Fruit fly (Drosophila melanogaster) whole organism, embryonic: ENCODE data around the gene CG42558.

Experiments
- Abd-B ChIP-seq: fragments of 200-800 bp; sonication (Bioruptor generic); optimal IDR thresholded peaks from 2 replicates; lab custom pipeline; 2018; ENCODE audit warnings: missing biosample characterization, mild to moderate bottlenecking, missing genetic modification characterization, moderate library complexity
- CG11504 ChIP-seq: fragments of 200-800 bp; sonication (Bioruptor generic); optimal IDR thresholded peaks from 3 replicates; lab custom pipeline; 2019; ENCODE audit warnings: missing biosample characterization, mild to moderate bottlenecking, missing genetic modification characterization, moderate library complexity
- CG1233 ChIP-seq: fragments of 200-800 bp; sonication (Bioruptor generic); optimal IDR thresholded peaks from 4 replicates; lab custom pipeline; 2018; ENCODE audit warnings: missing biosample characterization, mild to moderate bottlenecking, missing genetic modification characterization
- CG13287 ChIP-seq: fragments of 200-800 bp; sonication (Bioruptor generic); IDR thresholded peaks from 2 replicates; pipeline ENCODE4 v1.3.6; 2022; ENCODE audit warnings: missing biosample characterization, missing genetic modification characterization; ENCODE audit not compliant: partially characterized antibody
- CG15601 ChIP-seq: fragments of 200-800 bp; sonication (Bioruptor generic); optimal IDR thresholded peaks from 3 replicates; lab custom pipeline; 2019; ENCODE audit warnings: missing biosample characterization, mild to moderate bottlenecking, missing genetic modification characterization, moderate library complexity
- CG18011 ChIP-seq: fragments of 200-800 bp; sonication (Bioruptor generic); optimal IDR thresholded peaks from 2 replicates; lab custom pipeline; 2017; ENCODE audit warnings: missing biosample characterization, missing genetic modification characterization, mild to moderate bottlenecking, moderate library complexity, missing genotype
- CG2202 ChIP-seq: fragments of 200-800 bp; sonication (Bioruptor generic); optimal IDR thresholded peaks from 2 replicates; lab custom pipeline; 2018; ENCODE audit warnings: missing biosample characterization, mild to moderate bottlenecking, missing genetic modification characterization
- CG30403 ChIP-seq: fragments of 200-800 bp; sonication (Bioruptor generic); optimal IDR thresholded peaks from 3 replicates; lab custom pipeline; 2016; ENCODE audit warnings: missing biosample characterization, missing genetic modification characterization
- CG32772 ChIP-seq: fragments of 200-800 bp; sonication (Bioruptor generic); IDR thresholded peaks from 2 replicates; pipeline ENCODE4 v1.3.6; 2022; ENCODE audit warnings: missing biosample characterization, missing genetic modification characterization
- CG6254 ChIP-seq: fragments of 200-800 bp; sonication (Bioruptor generic); optimal IDR thresholded peaks from 3 replicates; lab custom pipeline; 2017; ENCODE audit warnings: mild to moderate bottlenecking, missing biosample characterization, missing genetic modification reagents, missing genetic modification characterization
- CG6272 ChIP-seq: fragments of 200-800 bp; sonication (Bioruptor generic); IDR thresholded peaks from 2 replicates; pipeline ENCODE4 v1.3.6; 2022; ENCODE audit warnings: missing biosample characterization, missing genetic modification characterization
- CG7357 ChIP-seq: fragments of 200-800 bp; sonication (Bioruptor generic); IDR thresholded peaks from 3 replicates; pipeline ENCODE4 v1.3.6; 2022; ENCODE audit warnings: missing biosample characterization, missing genetic modification characterization
- CTCF ChIP-seq: fragments of 200-800 bp; sonication (Bioruptor generic); optimal IDR thresholded peaks from 2 replicates; lab custom pipeline; 2017; ENCODE audit warnings: missing biosample characterization, mild to moderate bottlenecking, missing genetic modification characterization, moderate library complexity
- D19B ChIP-seq: fragments of 200-800 bp; sonication (Bioruptor generic); optimal IDR thresholded peaks from 2 replicates; lab custom pipeline; 2017; ENCODE audit warnings: missing biosample characterization, mild to moderate bottlenecking, missing genetic modification characterization
- Dp ChIP-seq: fragments of 200-800 bp; sonication (Bioruptor generic); optimal IDR thresholded peaks from 2 replicates; lab custom pipeline; 2018; ENCODE audit warnings: missing biosample characterization, mild to moderate bottlenecking, missing genetic modification characterization, moderate library complexity
- E2f2 ChIP-seq: fragments of 200-800 bp; sonication (Bioruptor generic); IDR thresholded peaks from 2 replicates; pipeline ENCODE4 v1.3.6; 2022; ENCODE audit warnings: missing biosample characterization, missing genetic modification characterization
- Hsf ChIP-seq: fragments of 200-800 bp; sonication (Bioruptor generic); optimal IDR thresholded peaks from 3 replicates; lab custom pipeline; 2016; ENCODE audit warnings: missing biosample characterization, missing genetic modification characterization
- Myb ChIP-seq: fragments of 200-800 bp; sonication (Bioruptor generic); optimal IDR thresholded peaks from 2 replicates; lab custom pipeline; 2016; ENCODE audit warnings: missing biosample characterization, missing genetic modification characterization
- Neu2 ChIP-seq: fragments of 200-800 bp; sonication (Bioruptor generic); optimal IDR thresholded peaks from 3 replicates; lab custom pipeline; 2016; ENCODE audit warnings: missing biosample characterization, missing genetic modification characterization, borderline replicate concordance
- Rfx ChIP-seq: fragments of 200-800 bp; sonication (Bioruptor generic); IDR thresholded peaks from 2 replicates; pipeline ENCODE4 v1.3.6; 2022; ENCODE audit warnings: missing biosample characterization, missing genetic modification characterization
- Sin3A ChIP-seq: fragments of >200 bp; optimal IDR thresholded peaks from 2 replicates; lab custom pipeline; 2018
- al ChIP-seq: fragments of 200-800 bp; sonication (Bioruptor generic); IDR thresholded peaks from 2 replicates; pipeline ENCODE4 v1.3.6; 2022; ENCODE audit warnings: missing biosample characterization, missing genetic modification characterization
- ara ChIP-seq: fragments of 200-800 bp; sonication (Bioruptor generic); IDR thresholded peaks from 2 replicates; pipeline ENCODE4 v1.3.6; 2022; ENCODE audit warnings: missing biosample characterization, missing genetic modification characterization
- ash1 ChIP-seq: fragments of 200-800 bp; sonication (Bioruptor generic); optimal IDR thresholded peaks from 2 replicates; lab custom pipeline; 2018; ENCODE audit warnings: missing biosample characterization, mild to moderate bottlenecking, missing genetic modification characterization
- bsh ChIP-seq, 2 experiments: fragments of 200-800 bp; sonication (Bioruptor generic); optimal IDR thresholded peaks; 2 replicates each; lab custom pipeline; 2017 to 2018; ENCODE audit warnings: mild to moderate bottlenecking in 2 of 2, missing biosample characterization in 2 of 2, missing genetic modification characterization in 2 of 2, moderate library complexity in 1 of 2
- chinmo ChIP-seq: fragments of 200-800 bp; sonication (Bioruptor generic); IDR thresholded peaks from 4 replicates; pipeline ENCODE4 v1.3.6; 2022; ENCODE audit warnings: missing biosample characterization, missing genetic modification characterization; ENCODE audit not compliant: partially characterized antibody
- ci ChIP-seq: fragments of 200-800 bp; sonication (Bioruptor generic); IDR thresholded peaks from 3 replicates; pipeline ENCODE4 v1.3.6; 2022; ENCODE audit warnings: missing biosample characterization, missing genetic modification characterization
- da ChIP-seq: fragments of 200-800 bp; sonication (Bioruptor generic); optimal IDR thresholded peaks from 2 replicates; lab custom pipeline; 2016; ENCODE audit warnings: missing biosample characterization, missing genetic modification characterization
- dmrt99B ChIP-seq: fragments of 200-800 bp; sonication (Bioruptor generic); optimal IDR thresholded peaks from 2 replicates; lab custom pipeline; 2018; ENCODE audit warnings: missing biosample characterization, mild to moderate bottlenecking, missing genetic modification characterization, moderate library complexity
- ewg ChIP-seq: fragments of 200-800 bp; sonication (Bioruptor generic); optimal IDR thresholded peaks from 3 replicates; lab custom pipeline; 2017; ENCODE audit warnings: mild to moderate bottlenecking, missing biosample characterization, missing genetic modification reagents, missing genetic modification characterization
- fu2 ChIP-seq: fragments of 200-800 bp; sonication (Bioruptor generic); optimal IDR thresholded peaks from 2 replicates; lab custom pipeline; 2016; ENCODE audit warnings: missing biosample characterization, missing genetic modification characterization
- gcm2 ChIP-seq: fragments of 200-800 bp; sonication (Bioruptor generic); optimal IDR thresholded peaks from 2 replicates; lab custom pipeline; 2016; ENCODE audit warnings: missing biosample characterization, missing genetic modification characterization
- gro ChIP-seq: fragments of 200-800 bp; sonication (Bioruptor generic); optimal IDR thresholded peaks from 2 replicates; lab custom pipeline; 2016; ENCODE audit warnings: missing biosample characterization, missing genetic modification characterization
- pros ChIP-seq: fragments of 200-800 bp; sonication (Bioruptor generic); optimal IDR thresholded peaks from 3 replicates; lab custom pipeline; 2019; ENCODE audit warnings: missing biosample characterization, mild to moderate bottlenecking, missing genetic modification characterization, moderate library complexity
- pzg ChIP-seq: fragments of 200-800 bp; sonication (Bioruptor generic); optimal IDR thresholded peaks from 3 replicates; lab custom pipeline; 2018; ENCODE audit warnings: missing biosample characterization, mild to moderate bottlenecking, missing genetic modification characterization, moderate library complexity
- repo ChIP-seq: fragments of 200-800 bp; sonication (Bioruptor generic); optimal IDR thresholded peaks from 2 replicates; lab custom pipeline; 2016; ENCODE audit warnings: missing biosample characterization, missing genetic modification characterization
- salm ChIP-seq: fragments of 200-800 bp; sonication (Bioruptor generic); optimal IDR thresholded peaks from 2 replicates; lab custom pipeline; 2018; ENCODE audit warnings: missing biosample characterization, mild to moderate bottlenecking, missing genetic modification characterization
- scrt ChIP-seq: fragments of 200-800 bp; sonication (Bioruptor generic); optimal IDR thresholded peaks from 2 replicates; lab custom pipeline; 2018; ENCODE audit warnings: missing biosample characterization, mild to moderate bottlenecking, missing genetic modification characterization, moderate library complexity
- seq ChIP-seq: fragments of 200-800 bp; sonication (Bioruptor generic); IDR thresholded peaks from 2 replicates; pipeline ENCODE4 v1.3.6; 2022; ENCODE audit warnings: missing biosample characterization, missing genetic modification characterization
- usp ChIP-seq: fragments of >200 bp; optimal IDR thresholded peaks from 2 replicates; lab custom pipeline; 2017; ENCODE audit warnings: missing biosample characterization, missing genetic modification characterization
- zen ChIP-seq: fragments of 200-800 bp; sonication (Bioruptor generic); optimal IDR thresholded peaks from 3 replicates; lab custom pipeline; 2018; ENCODE audit warnings: missing biosample characterization, mild to moderate bottlenecking, missing genetic modification characterization, moderate library complexity
- zen2 ChIP-seq: fragments of 200-800 bp; sonication (Bioruptor generic); IDR thresholded peaks from 3 replicates; pipeline ENCODE4 v1.3.6; 2022; ENCODE audit warnings: missing biosample characterization, missing genetic modification characterization; ENCODE audit not compliant: partially characterized antibody

Gene CG42558

DNA sequence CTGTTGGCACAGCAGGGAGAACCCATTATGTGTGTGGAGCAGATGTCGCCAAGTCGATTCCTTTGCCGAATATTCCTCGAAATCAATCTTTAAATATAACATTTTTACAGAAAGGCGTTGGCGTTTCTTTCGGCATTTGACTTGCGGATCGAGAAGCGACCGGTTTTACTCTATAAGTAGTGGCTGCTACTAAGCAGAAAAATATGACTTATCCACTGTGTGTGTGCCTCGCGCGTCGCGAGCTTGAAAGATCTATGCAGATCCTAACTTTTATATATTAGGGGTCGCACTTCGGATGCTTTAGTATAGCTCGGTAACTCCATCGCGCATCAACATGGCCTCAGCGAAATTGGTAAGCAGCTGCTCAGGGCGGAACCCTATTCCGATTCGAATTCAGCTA, 27.9 kb upstream of the CG42558 start, which contains the start of gene CG15515 (continued):
- TF ChIP-seq Neu2 (no peak), zen2 (GFP tag; lab: Robert Waterston, UW) (no peak)

DNA sequence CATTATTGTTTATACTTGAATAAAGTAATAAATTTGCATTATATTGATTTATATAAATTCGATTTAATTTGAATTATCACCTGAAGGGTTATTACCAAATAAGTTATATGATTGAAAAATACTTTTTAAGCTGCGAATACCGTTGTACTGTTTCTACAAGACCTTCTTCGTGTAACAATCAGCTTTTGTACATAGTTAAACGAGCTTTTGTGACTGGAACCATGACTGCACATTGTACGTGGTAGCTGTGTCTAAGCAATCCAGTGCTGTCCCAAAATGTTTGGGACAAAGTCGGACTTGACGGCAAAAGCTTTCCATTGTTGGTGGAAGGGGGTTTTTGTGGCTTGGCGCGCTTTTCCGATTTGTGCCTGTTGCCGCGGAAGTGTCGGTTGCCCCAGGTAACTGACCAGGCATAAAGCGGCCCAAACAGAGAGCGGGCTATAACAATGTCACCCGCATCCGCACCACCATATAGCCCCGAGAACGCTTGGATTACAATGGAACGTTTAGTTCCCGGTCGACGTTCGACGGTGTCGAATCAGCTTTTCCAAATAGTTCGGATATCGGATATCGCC, 25.4 kb upstream of the CG42558 start, which contains the start of gene CG31036:
CG31036 (plus strand) TSS at position 507 of the 575 bp plus-strand sequence.
- TF ChIP-seq CG6254 (GFP tag; lab: Kevin White, UChicago) (no peak), CG18011 (GFP tag; lab: Kevin White, UChicago) (peak; percentile 96), ci (GFP tag; lab: Robert Waterston, UW) (no peak), gcm2 (GFP tag; lab: Kevin White, UChicago) (no peak), zen (no peak), CG15601 (no peak), gro (GFP tag; lab: Kevin White, UChicago) (no peak), fu2 (GFP tag; lab: Kevin White, UChicago) (no peak), bsh (GFP tag; optimal IDR thresholded peaks at IDR 0.05; lab: Kevin White, UChicago) (no peak), ewg (GFP tag; lab: Kevin White, UChicago) (peak; percentile 20), chinmo (GFP tag; lab: Robert Waterston, UW) (0 out of 4 replicates have a peak, but pooled peaks have one; percentile 53), pros (GFP tag; lab: Kevin White, UChicago) (no peak), usp (GFP tag; lab: Kevin White, UChicago) (no peak), D19B (peak; percentile 64), salm (tag; lab: Kevin White, UChicago) (no peak), seq (GFP tag; lab: Robert Waterston, UW) (no peak), Rfx (GFP tag; lab: Robert Waterston, UW) (peak; percentile 67; the same call in 1 of the 2 replicates), Dp (GFP tag; lab: Kevin White, UChicago) (peak; percentile 35), CG2202 (tag; lab: Kevin White, UChicago) (no peak), al (GFP tag; lab: Robert Waterston, UW) (no peak), CG30403 (GFP tag; lab: Kevin White, UChicago) (no peak), repo (GFP tag; lab: Kevin White, UChicago) (no peak), CG7357 (GFP tag; lab: Robert Waterston, UW) (no peak), ara (GFP tag; lab: Robert Waterston, UW) (no peak), Myb (peak; percentile 40), CG6272 (GFP tag; lab: Robert Waterston, UW) (no peak), pzg (peak; percentile 20), CG1233 (GFP tag; lab: Kevin White, UChicago) (no peak), Sin3A (lab: Kevin White, UChicago) (no peak), dmrt99B (no peak), CTCF (peak; percentile 79), CG13287 (GFP tag; lab: Robert Waterston, UW) (peak; percentile 35; the same call in 1 of the 2 replicates), scrt (GFP tag; lab: Kevin White, UChicago) (peak; percentile 53), Abd-B (GFP tag; lab: Kevin White, UChicago) (no peak), CG32772 (GFP tag; lab: Robert Waterston, UW) (no peak), da (GFP tag; lab: Kevin White, UChicago) (no peak), CG11504 (tag; lab: Kevin White, UChicago) (peak; percentile 48), E2f2 (GFP tag; lab: Robert Waterston, UW) (peak; percentile 48), Hsf (no peak), ash1 (GFP tag; lab: Kevin White, UChicago) (no peak)
